Fruit fly (Drosophila melanogaster) whole organism: Measurements from ENCODE around the gene CG33493.

Source experiments
- CG8478 ChIP-seq: fragments of >200 bp; optimal IDR thresholded peaks from 2 replicates; lab custom pipeline; 2018; ENCODE audit warnings: inconsistent platforms
- Dll ChIP-seq: fragments of >200 bp; optimal IDR thresholded peaks from 2 replicates; lab custom pipeline; 2017
- pan ChIP-seq: fragments of >200 bp; optimal IDR thresholded peaks from 2 replicates; lab custom pipeline; 2017

DNA sequence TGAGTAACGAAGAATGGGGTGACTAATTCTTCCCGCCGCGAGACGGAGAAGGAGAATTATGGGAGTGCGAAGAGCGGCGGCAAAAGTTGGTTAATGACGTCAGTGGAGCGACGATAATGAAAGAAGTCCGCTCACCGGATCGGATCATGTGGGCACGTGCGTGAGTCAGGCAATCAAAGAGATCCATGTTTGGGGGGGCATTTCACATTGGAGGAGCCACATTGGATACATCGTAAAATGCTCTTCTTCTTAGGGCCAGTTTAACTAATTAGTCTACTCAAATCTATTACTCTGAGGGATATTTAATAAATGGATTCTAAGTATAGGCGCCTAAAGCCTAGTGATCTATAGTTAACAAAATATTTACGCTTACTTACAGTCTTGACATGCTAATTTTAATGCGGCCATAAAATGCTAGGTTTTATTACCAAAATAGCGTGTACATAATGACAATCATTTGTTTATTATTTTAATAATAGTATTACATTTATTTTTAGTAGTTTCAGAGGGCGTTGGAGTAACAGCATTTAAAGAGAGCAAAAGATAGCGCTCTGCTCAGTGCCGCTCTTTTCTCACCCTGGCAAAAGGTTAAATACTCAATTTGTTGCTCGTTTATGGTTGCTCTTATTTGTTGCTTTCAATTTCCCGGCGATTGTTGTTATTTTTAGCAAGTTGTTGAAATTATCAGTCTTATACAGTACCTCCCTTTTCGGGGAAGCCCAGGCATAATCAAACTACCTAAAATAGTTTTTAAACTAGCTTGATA lies 34.4 kb downstream of the CG33493 start:
- TF ChIP-seq pan (no peak), CG8478 (lab: Kevin White, UChicago) (no peak), Dll (no peak)
